Worm (Caenorhabditis elegans): ENCODE results near the gene dsb-2.

Gene dsb-2

ce11 chrII:14406117-14406935, 4.6 kb upstream of the dsb-2 start:
- TF ChIP-seq unc-62 (GFP tag; optimal IDR thresholded peaks at IDR 0.05) = no peak

- TF ChIP-seq unc-62 (GFP tag; optimal IDR thresholded peaks at IDR 0.05) = no peak
These were observed 3.3 kb upstream of the dsb-2 start for ce11 chrII:14407332-14408270.

ce11 chrII:14408312-14408711, 2.6 kb upstream of the dsb-2 start, which contains the start of gene F26H11.4:
TSS of gene F26H11.4 (plus strand) at chrII:14408612.
- TF ChIP-seq unc-62 (GFP tag; optimal IDR thresholded peaks at IDR 0.05) = no peak

- no peak for TF ChIP-seq unc-62 (GFP tag; optimal IDR thresholded peaks at IDR 0.05)
These were observed 2.2 kb downstream of the dsb-2 start, which contains the start of gene exl-1 for ce11 chrII:14413035-14413525. TSS of gene exl-1 (minus strand) at chrII:14413475.

ce11 chrII:14413709-14414108, 2.8 kb downstream of the dsb-2 start:
- TF ChIP-seq unc-62 (GFP tag; optimal IDR thresholded peaks at IDR 0.05) = no peak

- no peak for TF ChIP-seq unc-62 (GFP tag; optimal IDR thresholded peaks at IDR 0.05)
These were observed 4.5 kb downstream of the dsb-2 start for ce11 chrII:14415427-14415826.

ce11 chrII:14416988-14417387, 6.1 kb downstream of the dsb-2 start:
- no peak for TF ChIP-seq unc-62 (GFP tag; optimal IDR thresholded peaks at IDR 0.05)

- no peak for TF ChIP-seq unc-62 (GFP tag; optimal IDR thresholded peaks at IDR 0.05)
These were observed 13.9 kb downstream of the dsb-2 start, which contains the start of gene plx-2 for ce11 chrII:14424791-14425190. TSS of gene plx-2 (minus strand) at chrII:14424891.

ce11 chrII:14427714-14428113, 16.8 kb downstream of the dsb-2 start:
- no peak for TF ChIP-seq unc-62 (GFP tag; optimal IDR thresholded peaks at IDR 0.05)

ce11 chrII:14428834-14429233, 17.9 kb downstream of the dsb-2 start:
- no peak for TF ChIP-seq unc-62 (GFP tag; optimal IDR thresholded peaks at IDR 0.05)

ce11 chrII:14432100-14432499, 21.2 kb downstream of the dsb-2 start:
- TF ChIP-seq unc-62 (GFP tag; optimal IDR thresholded peaks at IDR 0.05) = no peak

- no peak for TF ChIP-seq unc-62 (GFP tag; optimal IDR thresholded peaks at IDR 0.05)
These were observed 22.9 kb downstream of the dsb-2 start for ce11 chrII:14433712-14434352.

ce11 chrII:14437116-14437515, 26.2 kb downstream of the dsb-2 start:
- TF ChIP-seq unc-62 (GFP tag; optimal IDR thresholded peaks at IDR 0.05) = no peak

ce11 chrII:14437922-14438458, 27.1 kb downstream of the dsb-2 start, which contains the start of gene K04B12.2:
TSS of gene K04B12.2 (minus strand) at chrII:14437972.
- no peak for TF ChIP-seq unc-62 (GFP tag; optimal IDR thresholded peaks at IDR 0.05)

ce11 chrII:14441144-14441543, 30.2 kb downstream of the dsb-2 start, which contains the start of gene smg-8:
TSS of gene smg-8 (plus strand) at chrII:14441409.
- no peak for TF ChIP-seq unc-62 (GFP tag; optimal IDR thresholded peaks at IDR 0.05)

Data from whole organism, dauer.